Worm (Caenorhabditis elegans): ENCODE data around the gene F41B5.1.

The F41B5.1 gene

DNA sequence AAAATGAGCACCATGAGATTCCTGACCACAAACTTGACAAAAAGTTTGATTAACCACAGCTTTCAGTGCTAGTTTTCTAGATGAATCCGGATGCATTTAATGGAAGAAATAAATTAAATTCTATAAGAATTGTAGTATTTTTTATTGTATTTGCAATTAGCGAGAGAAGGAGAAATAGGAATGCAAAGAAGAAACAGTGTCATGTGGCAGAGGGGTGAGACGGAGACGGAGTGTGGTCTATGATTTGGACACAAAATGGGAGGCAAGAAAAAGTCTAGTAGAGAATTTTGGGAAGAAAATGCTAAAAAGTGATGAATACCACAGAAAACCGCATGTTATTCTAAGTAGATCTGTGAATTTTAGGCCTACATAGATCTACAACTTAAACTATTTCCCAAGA is 22.7 kb downstream of the F41B5.1 start, which contains the start of gene nhr-59:
Gene nhr-59, minus strand, starts transcription at position 214 of the 400 bp plus-strand sequence.
- TF ChIP-seq sea-1 (GFP tag; conservative IDR thresholded peaks at IDR 0.05), result no peak

DNA sequence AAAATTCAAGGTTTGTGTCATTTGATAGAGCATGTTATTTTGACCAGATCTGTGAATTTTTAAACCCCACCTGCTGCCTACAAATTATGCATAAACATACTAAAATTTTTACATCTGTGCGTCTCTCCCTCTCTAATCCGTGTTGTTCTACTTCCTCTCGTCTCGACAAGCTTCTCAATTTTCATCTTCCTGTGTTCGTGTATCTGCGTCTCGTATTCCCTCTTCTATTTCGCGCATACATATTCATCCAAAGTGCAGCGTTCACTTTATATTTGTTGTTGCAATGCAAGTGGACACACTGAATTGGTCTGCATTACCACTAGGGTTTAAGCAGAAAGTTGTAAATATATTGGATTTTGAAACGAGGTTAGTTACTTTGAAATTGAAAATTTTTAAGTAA is 23.2 kb downstream of the F41B5.1 start, which contains the start of gene fbxa-137:
Gene fbxa-137, plus strand, starts transcription at position 274 of the 400 bp plus-strand sequence.
- no peak for TF ChIP-seq tbx-11 (GFP tag; IDR thresholded peaks at IDR 0.05)
- TF ChIP-seq ets-7 (tag; optimal IDR thresholded peaks at IDR 0.05), result no peak
- no peak for TF ChIP-seq ceh-36 (tag; optimal IDR thresholded peaks at IDR 0.05)
- TF ChIP-seq B0310.2 (tag; optimal IDR thresholded peaks at IDR 0.05), result no peak
- TF ChIP-seq tra-4 (tag; optimal IDR thresholded peaks at IDR 0.05), result no peak
- no peak for TF ChIP-seq hnd-1 (tag; optimal IDR thresholded peaks at IDR 0.05)
- no peak for TF ChIP-seq hmbx-1 (tag; optimal IDR thresholded peaks at IDR 0.05)
- no peak for TF ChIP-seq scrt-1 (GFP tag; IDR thresholded peaks at IDR 0.05)
- no peak for TF ChIP-seq pes-1 (GFP tag; IDR thresholded peaks at IDR 0.05)
- TF ChIP-seq aly-1 (tag; optimal IDR thresholded peaks at IDR 0.05), result no peak
- no peak for TF ChIP-seq tbx-37 (GFP tag; conservative IDR thresholded peaks at IDR 0.05)
- no peak for TF ChIP-seq ama-1 (optimal IDR thresholded peaks at IDR 0.05)
- TF ChIP-seq sea-1 (GFP tag; conservative IDR thresholded peaks at IDR 0.05), result no peak

DNA sequence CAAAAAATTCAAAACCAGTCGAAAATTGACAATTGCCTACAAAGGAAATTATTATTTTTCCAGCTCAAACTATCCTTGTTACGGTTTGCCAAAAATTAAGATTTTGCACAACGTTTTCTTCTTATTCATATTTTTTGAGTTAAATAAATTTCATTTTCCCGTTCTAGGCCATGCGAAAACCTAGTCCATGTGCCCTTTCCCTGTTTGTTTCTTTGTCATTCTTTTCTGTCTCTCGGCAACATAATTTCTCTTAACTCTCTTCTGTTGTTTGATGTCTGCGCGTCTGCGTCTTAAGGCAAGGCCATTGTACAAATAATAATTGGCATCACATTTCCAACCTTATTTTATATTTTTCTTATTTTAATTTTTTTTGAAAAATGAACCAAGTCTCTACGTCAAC is 26.2 kb downstream of the F41B5.1 start, which contains the start of gene nhr-228:
Gene nhr-228, plus strand, starts transcription at position 261 of the 400 bp plus-strand sequence.
- TF ChIP-seq tra-4 (tag; optimal IDR thresholded peaks at IDR 0.05) (no peak), B0310.2 (tag; optimal IDR thresholded peaks at IDR 0.05) (no peak), ama-1 (optimal IDR thresholded peaks at IDR 0.05) (no peak), pes-1 (GFP tag; IDR thresholded peaks at IDR 0.05) (no peak), ceh-13 (GFP tag; optimal IDR thresholded peaks at IDR 0.05) (no peak), tbx-37 (GFP tag; conservative IDR thresholded peaks at IDR 0.05) (no peak), F13C5.2 (tag; optimal IDR thresholded peaks at IDR 0.05) (no peak), sea-1 (GFP tag; conservative IDR thresholded peaks at IDR 0.05) (no peak)

DNA sequence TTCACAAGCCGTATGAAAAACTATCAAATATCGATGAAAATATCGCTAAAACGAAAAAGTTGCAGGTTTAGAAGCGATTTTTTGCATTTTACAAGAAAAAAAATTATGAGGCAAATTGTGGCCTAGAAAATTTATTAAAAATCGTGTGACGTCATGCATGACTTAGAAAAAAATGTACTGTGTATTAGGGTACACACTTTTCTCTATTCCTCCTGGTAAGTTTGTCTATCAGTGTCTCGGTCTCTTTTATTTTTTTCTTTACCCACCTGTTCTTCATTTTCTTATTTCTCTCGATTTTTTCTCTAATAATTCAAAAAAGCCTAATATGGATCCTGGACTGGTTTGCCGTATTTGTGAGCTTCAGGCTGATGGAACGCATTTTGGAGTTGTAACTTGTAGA is 29.8 kb downstream of the F41B5.1 start, which contains the start of gene nhr-227:
Gene nhr-227, plus strand, starts transcription at position 326 of the 400 bp plus-strand sequence.
- no peak for TF ChIP-seq hmg-4 (GFP tag; optimal IDR thresholded peaks at IDR 0.05)
- TF ChIP-seq flt-1 (GFP tag; IDR thresholded peaks at IDR 0.05), result no peak
- no peak for TF ChIP-seq tra-4 (tag; optimal IDR thresholded peaks at IDR 0.05)
- TF ChIP-seq F13C5.2 (tag; optimal IDR thresholded peaks at IDR 0.05), result no peak
- no peak for TF ChIP-seq hmbx-1 (tag; optimal IDR thresholded peaks at IDR 0.05)
- TF ChIP-seq B0310.2 (tag; optimal IDR thresholded peaks at IDR 0.05), result no peak
- TF ChIP-seq ceh-36 (tag; optimal IDR thresholded peaks at IDR 0.05), result no peak
- TF ChIP-seq tbx-37 (GFP tag; conservative IDR thresholded peaks at IDR 0.05), result no peak
- TF ChIP-seq hnd-1 (tag; optimal IDR thresholded peaks at IDR 0.05), result no peak
- TF ChIP-seq sea-1 (GFP tag; conservative IDR thresholded peaks at IDR 0.05), result no peak
- no peak for TF ChIP-seq scrt-1 (GFP tag; IDR thresholded peaks at IDR 0.05)
- TF ChIP-seq tbx-11 (GFP tag; IDR thresholded peaks at IDR 0.05), result no peak
- no peak for TF ChIP-seq aly-1 (tag; optimal IDR thresholded peaks at IDR 0.05)
- TF ChIP-seq ceh-13 (GFP tag; optimal IDR thresholded peaks at IDR 0.05), result no peak
- no peak for TF ChIP-seq ets-7 (tag; optimal IDR thresholded peaks at IDR 0.05)
- no peak for TF ChIP-seq pes-1 (GFP tag; IDR thresholded peaks at IDR 0.05)
- TF ChIP-seq ama-1 (optimal IDR thresholded peaks at IDR 0.05), result no peak

DNA sequence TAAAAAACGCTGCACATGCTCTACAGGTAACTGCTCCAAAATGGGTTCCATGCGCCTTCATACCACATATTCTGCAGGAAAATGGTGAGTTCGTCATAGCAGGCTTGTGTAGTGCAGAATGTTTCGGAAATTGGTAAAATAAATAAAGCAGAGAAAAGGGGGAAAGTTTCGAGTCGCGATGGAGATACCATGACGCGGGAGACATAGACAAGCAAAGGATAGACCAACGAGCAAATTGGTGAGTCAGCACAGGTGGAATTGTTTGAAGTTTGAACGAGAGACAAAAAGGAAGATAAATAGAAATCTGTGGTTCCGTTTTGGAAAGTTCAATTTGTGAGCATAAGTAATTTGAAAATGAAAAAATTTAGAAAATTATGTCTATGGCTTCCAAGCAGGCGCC is 35.0 kb downstream of the F41B5.1 start, which contains the start of gene nhr-225:
Gene nhr-225, minus strand, starts transcription at position 146 of the 400 bp plus-strand sequence.
- TF ChIP-seq ceh-13 (GFP tag; optimal IDR thresholded peaks at IDR 0.05), result no peak
- TF ChIP-seq hmg-4 (GFP tag; optimal IDR thresholded peaks at IDR 0.05), result no peak
- TF ChIP-seq pes-1 (GFP tag; IDR thresholded peaks at IDR 0.05), result no peak
- no peak for TF ChIP-seq hmbx-1 (tag; optimal IDR thresholded peaks at IDR 0.05)
- TF ChIP-seq aly-1 (tag; optimal IDR thresholded peaks at IDR 0.05), result no peak
- no peak for TF ChIP-seq B0310.2 (tag; optimal IDR thresholded peaks at IDR 0.05)

DNA sequence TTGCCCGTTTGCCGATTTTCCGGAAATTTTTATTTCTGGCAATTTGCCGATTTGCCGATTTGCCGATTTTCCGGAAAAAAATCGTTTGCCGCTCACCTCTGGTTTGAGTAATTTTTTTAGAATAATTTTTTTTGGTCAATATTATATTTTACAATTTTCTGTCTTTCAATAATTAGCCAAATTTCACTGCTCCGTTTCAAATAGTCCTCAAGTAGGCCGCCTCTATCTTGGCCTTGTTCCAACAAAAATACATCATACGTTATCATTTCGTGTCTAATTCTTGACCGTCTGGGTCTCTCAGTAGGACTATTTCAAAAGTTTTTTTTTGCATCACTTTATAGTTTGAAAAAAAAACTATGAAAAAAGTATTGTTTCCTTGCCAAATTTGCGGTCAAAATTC is 36.9 kb downstream of the F41B5.1 start, which contains the start of gene nhr-115:
Gene nhr-115, plus strand, starts transcription at position 301 of the 400 bp plus-strand sequence.
- TF ChIP-seq F13C5.2 (tag; optimal IDR thresholded peaks at IDR 0.05), result no peak
- no peak for TF ChIP-seq ceh-13 (GFP tag; optimal IDR thresholded peaks at IDR 0.05)
- TF ChIP-seq hmg-4 (GFP tag; optimal IDR thresholded peaks at IDR 0.05), result no peak
- no peak for TF ChIP-seq tbx-37 (GFP tag; conservative IDR thresholded peaks at IDR 0.05)
- TF ChIP-seq sea-1 (GFP tag; conservative IDR thresholded peaks at IDR 0.05), result no peak
- no peak for TF ChIP-seq ceh-36 (tag; optimal IDR thresholded peaks at IDR 0.05)

DNA sequence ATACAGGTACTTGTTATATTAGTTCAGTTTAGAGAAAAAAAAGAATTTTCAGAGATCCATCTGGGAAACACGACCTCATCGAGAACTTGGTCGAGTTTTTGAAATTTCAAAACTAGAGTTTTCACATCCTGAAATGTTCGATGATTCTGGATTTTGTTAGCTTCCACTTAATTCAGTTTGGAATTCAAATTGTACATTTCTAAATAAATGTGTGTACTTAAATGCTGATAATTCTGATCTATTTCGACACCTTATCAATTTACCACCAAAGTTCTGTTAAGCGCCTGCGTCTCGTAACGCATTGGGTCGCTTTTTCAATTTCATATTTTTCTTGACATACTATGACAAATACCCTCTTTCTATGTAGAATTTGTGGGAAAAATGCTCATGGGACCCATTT is 39.2 kb downstream of the F41B5.1 start, which contains the start of gene nhr-226:
Gene nhr-226, plus strand, starts transcription at position 301 of the 400 bp plus-strand sequence.
- TF ChIP-seq B0310.2 (tag; optimal IDR thresholded peaks at IDR 0.05), result no peak
- no peak for TF ChIP-seq scrt-1 (GFP tag; IDR thresholded peaks at IDR 0.05)
- no peak for TF ChIP-seq hnd-1 (tag; optimal IDR thresholded peaks at IDR 0.05)
- no peak for TF ChIP-seq sea-1 (GFP tag; conservative IDR thresholded peaks at IDR 0.05)
- TF ChIP-seq ceh-13 (GFP tag; optimal IDR thresholded peaks at IDR 0.05), result no peak
- TF ChIP-seq ama-1 (optimal IDR thresholded peaks at IDR 0.05), result no peak
- TF ChIP-seq tbx-37 (GFP tag; conservative IDR thresholded peaks at IDR 0.05), result no peak
- TF ChIP-seq pes-1 (GFP tag; IDR thresholded peaks at IDR 0.05), result no peak
- no peak for TF ChIP-seq hmg-4 (GFP tag; optimal IDR thresholded peaks at IDR 0.05)
- TF ChIP-seq ceh-36 (tag; optimal IDR thresholded peaks at IDR 0.05), result no peak
- TF ChIP-seq tra-4 (tag; optimal IDR thresholded peaks at IDR 0.05), result no peak
- TF ChIP-seq tbx-11 (GFP tag; IDR thresholded peaks at IDR 0.05), result no peak
- no peak for TF ChIP-seq hmbx-1 (tag; optimal IDR thresholded peaks at IDR 0.05)

DNA sequence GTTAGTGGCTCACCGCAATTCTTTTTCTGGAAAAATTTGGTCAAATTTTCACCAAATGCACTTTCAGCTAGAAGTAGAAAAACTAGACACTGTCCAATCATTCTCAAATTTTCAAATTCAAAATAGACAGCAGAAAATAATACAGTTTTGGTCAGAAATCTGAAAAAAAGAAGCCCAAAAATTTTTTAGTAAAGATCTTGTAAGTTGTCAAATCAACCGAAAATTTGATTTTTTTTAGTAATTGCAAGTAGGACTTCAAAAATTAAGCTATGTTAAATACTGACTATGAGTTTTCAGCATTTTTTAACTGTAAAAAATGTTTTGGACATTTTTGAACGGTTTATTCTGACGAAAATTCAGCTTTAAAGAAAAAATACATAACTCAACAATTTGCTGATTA is 45.6 kb downstream of the F41B5.1 start, which contains the start of gene Y19D10B.8:
Gene Y19D10B.8, minus strand, starts transcription at position 101 of the 400 bp plus-strand sequence.
- TF ChIP-seq ama-1 (optimal IDR thresholded peaks at IDR 0.05), result no peak
- no peak for TF ChIP-seq aly-1 (tag; optimal IDR thresholded peaks at IDR 0.05)
- no peak for TF ChIP-seq F13C5.2 (tag; optimal IDR thresholded peaks at IDR 0.05)
- no peak for TF ChIP-seq tra-4 (tag; optimal IDR thresholded peaks at IDR 0.05)
- TF ChIP-seq B0310.2 (tag; optimal IDR thresholded peaks at IDR 0.05), result no peak
- no peak for TF ChIP-seq scrt-1 (GFP tag; IDR thresholded peaks at IDR 0.05)
- no peak for TF ChIP-seq tbx-11 (GFP tag; IDR thresholded peaks at IDR 0.05)
- TF ChIP-seq hnd-1 (tag; optimal IDR thresholded peaks at IDR 0.05), result no peak
- TF ChIP-seq flt-1 (GFP tag; IDR thresholded peaks at IDR 0.05), result no peak
- no peak for TF ChIP-seq ceh-13 (GFP tag; optimal IDR thresholded peaks at IDR 0.05)
- TF ChIP-seq ets-7 (tag; optimal IDR thresholded peaks at IDR 0.05), result no peak
- TF ChIP-seq hmg-4 (GFP tag; optimal IDR thresholded peaks at IDR 0.05), result no peak
- TF ChIP-seq ceh-36 (tag; optimal IDR thresholded peaks at IDR 0.05), result no peak

Measured in whole organism, early embryonic.